Worm (Caenorhabditis elegans): ENCODE data around the gene F28C6.8.

- no peak for TF ChIP-seq dmd-4 (tag; optimal IDR thresholded peaks at IDR 0.05; ENCODE audit: borderline replicate concordance)
- no peak for TF ChIP-seq tbx-2 (tag; optimal IDR thresholded peaks at IDR 0.05)
- TF ChIP-seq hlh-30 (tag; optimal IDR thresholded peaks at IDR 0.05; ENCODE audit: insufficient read depth): no peak
These were observed 31.5 kb upstream of the F28C6.8 start, which contains the start of gene puf-5 for ce11 chrII:8575184-8575583.

Measured in whole organism, late embryonic.